Fruit fly (Drosophila melanogaster): ENCODE results near the gene plh.
A peak's percentile ranks its signal among the peaks of the same experiment; 100 is the strongest.

Gene plh

DNA sequence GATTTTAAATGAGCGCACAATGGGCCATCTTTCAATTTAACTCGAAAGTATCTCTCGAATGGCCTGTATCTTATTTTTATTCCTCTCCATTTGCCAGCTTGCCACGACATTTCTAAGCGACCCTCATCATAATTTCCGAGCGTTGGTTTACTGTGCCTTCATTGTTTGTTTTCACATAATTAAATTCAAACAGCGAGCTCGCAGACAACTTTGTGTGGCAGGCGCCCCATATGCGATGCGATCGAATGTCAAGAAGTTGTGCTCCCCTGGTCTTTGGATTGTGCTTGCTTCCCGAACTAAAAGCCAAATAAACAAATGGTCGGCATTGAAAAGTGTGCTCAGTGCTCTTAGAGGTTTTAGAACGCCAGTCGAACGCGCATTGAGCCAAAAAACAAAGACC lies 21.1 kb upstream of the plh start (continued):
- no peak for TF ChIP-seq CG11695 (GFP tag; IDR thresholded peaks at IDR 0.05)
- TF ChIP-seq tgo (GFP tag; IDR thresholded peaks at IDR 0.05), result no peak
- TF ChIP-seq Doc3 (GFP tag; IDR thresholded peaks at IDR 0.05; ENCODE audit: partially characterized antibody), result no peak
- TF ChIP-seq CG8944 (GFP tag; optimal IDR thresholded peaks at IDR 0.05), result no peak
- no peak for TF ChIP-seq Dref (GFP tag; IDR thresholded peaks at IDR 0.05)
- TF ChIP-seq salm (tag; optimal IDR thresholded peaks at IDR 0.05), result peak; percentile 14
- TF ChIP-seq CG10267 (tag; optimal IDR thresholded peaks at IDR 0.05), result no peak
- TF ChIP-seq CG1233 (GFP tag; optimal IDR thresholded peaks at IDR 0.05), result peak; percentile 57
- no peak for TF ChIP-seq slp2 (GFP tag; optimal IDR thresholded peaks at IDR 0.05)
- peak; percentile 48 for TF ChIP-seq CG15601 (tag; optimal IDR thresholded peaks at IDR 0.05)
- TF ChIP-seq CG10654 (GFP tag; optimal IDR thresholded peaks at IDR 0.05), result no peak
- no peak for TF ChIP-seq sna (GFP tag; IDR thresholded peaks at IDR 0.05; ENCODE audit: partially characterized antibody)
- no peak for TF ChIP-seq Dek (tag; optimal IDR thresholded peaks at IDR 0.05)
- TF ChIP-seq chm (GFP tag; IDR thresholded peaks at IDR 0.05), result peak; percentile 48; the same call in 1 of the 2 replicates
- peak; percentile 70 for TF ChIP-seq sens (GFP tag)
- peak; percentile 36 for TF ChIP-seq twi (tag; optimal IDR thresholded peaks at IDR 0.05)

DNA sequence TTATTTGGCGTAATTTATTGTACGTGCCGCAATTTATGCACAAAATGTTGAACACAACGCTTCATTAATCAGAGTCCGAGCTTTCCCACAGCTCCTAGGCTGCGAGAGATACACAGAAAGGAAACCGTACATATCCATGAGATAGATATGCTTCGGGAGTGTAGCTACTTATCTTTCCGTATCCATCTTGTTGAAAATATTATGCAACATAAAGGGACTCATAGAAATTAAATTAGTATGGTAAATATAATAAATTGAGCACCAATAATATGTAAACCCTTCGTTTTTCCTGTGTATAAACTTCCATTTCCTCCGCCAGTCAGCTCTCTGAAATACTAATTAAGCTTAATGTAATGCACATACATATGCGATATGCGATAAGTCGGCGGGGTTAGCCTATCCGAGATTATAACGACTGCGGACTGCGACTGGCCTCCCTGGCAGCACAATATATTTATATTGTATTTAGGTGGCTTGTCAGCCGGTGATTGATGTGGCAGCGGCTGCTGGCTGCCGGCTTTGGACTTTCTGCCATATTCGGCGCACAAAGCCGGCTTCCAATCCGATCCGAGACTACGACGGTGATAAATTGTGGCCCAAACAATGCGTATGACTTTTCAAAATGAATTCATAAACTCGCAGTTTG lies 20.0 kb upstream of the plh start:
- TF ChIP-seq odd (GFP tag; optimal IDR thresholded peaks at IDR 0.05), result peak; percentile 3
- no peak for TF ChIP-seq Max (GFP tag; optimal IDR thresholded peaks at IDR 0.05)
- TF ChIP-seq CG2889 (GFP tag; IDR thresholded peaks at IDR 0.05), result no peak
- TF ChIP-seq bsh (GFP tag; optimal IDR thresholded peaks at IDR 0.05), result peak in 1 of 2 experiments; percentile 24
- TF ChIP-seq CG18599 (GFP tag; optimal IDR thresholded peaks at IDR 0.05), result no peak
- peak; percentile 5 for TF ChIP-seq ewg (GFP tag; optimal IDR thresholded peaks at IDR 0.05)
- TF ChIP-seq Kr (GFP tag; optimal IDR thresholded peaks at IDR 0.05), result peak; percentile 67
- 0 out of 3 replicates have a peak, but pooled peaks have one; percentile 8 for TF ChIP-seq CG6175 (GFP tag; IDR thresholded peaks at IDR 0.05)
- TF ChIP-seq Oli (tag; optimal IDR thresholded peaks at IDR 0.05), result peak; percentile 22
- peak; percentile 13 for TF ChIP-seq grau (tag; optimal IDR thresholded peaks at IDR 0.05)
- TF ChIP-seq oc (tag; optimal IDR thresholded peaks at IDR 0.05), result peak; percentile 92
- TF ChIP-seq CG9215 (GFP tag; IDR thresholded peaks at IDR 0.05), result no peak
- peak; percentile 14 for TF ChIP-seq CG2712 (tag; optimal IDR thresholded peaks at IDR 0.05)
- TF ChIP-seq h (optimal IDR thresholded peaks at IDR 0.05), result no peak
- TF ChIP-seq lab (GFP tag; optimal IDR thresholded peaks at IDR 0.05), result peak; percentile 28
- TF ChIP-seq sens (GFP tag), result peak; percentile 9
- TF ChIP-seq jigr1 (GFP tag; IDR thresholded peaks at IDR 0.05), result no peak
- TF ChIP-seq Sox100B (GFP tag; optimal IDR thresholded peaks at IDR 0.05), result no peak
- TF ChIP-seq pros (GFP tag; optimal IDR thresholded peaks at IDR 0.05), result peak; percentile 34
- TF ChIP-seq gem (tag; optimal IDR thresholded peaks at IDR 0.05), result peak; percentile 13
- peak; percentile 31; the same call in 1 of the 2 replicates for TF ChIP-seq Drgx (GFP tag; IDR thresholded peaks at IDR 0.05)
- TF ChIP-seq tna (GFP tag; IDR thresholded peaks at IDR 0.05; ENCODE audit: partially characterized antibody), result no peak
- no peak for TF ChIP-seq CkIIα-i1 (GFP tag; IDR thresholded peaks at IDR 0.05)
- no peak for TF ChIP-seq CG2116 (GFP tag; optimal IDR thresholded peaks at IDR 0.05)
- TF ChIP-seq CG13894 (tag; optimal IDR thresholded peaks at IDR 0.05), result peak; percentile 69
- no peak for TF ChIP-seq dm (GFP tag; optimal IDR thresholded peaks at IDR 0.05)
- no peak for TF ChIP-seq CG33557 (GFP tag; optimal IDR thresholded peaks at IDR 0.05)
- TF ChIP-seq otp (GFP tag; IDR thresholded peaks at IDR 0.05), result 0 out of 3 replicates have a peak, but pooled peaks have one; percentile 5
- peak; percentile 17 for TF ChIP-seq CG17359 (tag; optimal IDR thresholded peaks at IDR 0.05)
- no peak for TF ChIP-seq Vsx1 (GFP tag; optimal IDR thresholded peaks at IDR 0.05)
- TF ChIP-seq CG8290 (GFP tag; optimal IDR thresholded peaks at IDR 0.05), result no peak
- TF ChIP-seq CG8290 (tag; optimal IDR thresholded peaks at IDR 0.05), result peak in 1 of 2 experiments; percentile 28
- TF ChIP-seq row (GFP tag; IDR thresholded peaks at IDR 0.05), result 0 out of 3 replicates have a peak, but pooled peaks have one; percentile 7
- TF ChIP-seq Pdp1 (GFP tag; optimal IDR thresholded peaks at IDR 0.05), result peak in 1 of 2 experiments; percentile 32
- no peak for TF ChIP-seq CG10267 (tag; optimal IDR thresholded peaks at IDR 0.05)
